Fruit fly (Drosophila melanogaster) whole organism, adult: Measurements from ENCODE around the gene CG4271.

Experiments
- CG1620 ChIP-seq: fragments of 200-800 bp; sonication (Bioruptor generic); optimal IDR thresholded peaks from 2 replicates; lab custom pipeline; 2016; ENCODE audit warnings: missing biosample characterization, missing genetic modification characterization
- CG7101 ChIP-seq: fragments of 200-800 bp; sonication (Bioruptor generic); optimal IDR thresholded peaks from 2 replicates; lab custom pipeline; 2018; ENCODE audit warnings: missing biosample characterization, mild to moderate bottlenecking, missing genetic modification characterization, moderate library complexity

DNA sequence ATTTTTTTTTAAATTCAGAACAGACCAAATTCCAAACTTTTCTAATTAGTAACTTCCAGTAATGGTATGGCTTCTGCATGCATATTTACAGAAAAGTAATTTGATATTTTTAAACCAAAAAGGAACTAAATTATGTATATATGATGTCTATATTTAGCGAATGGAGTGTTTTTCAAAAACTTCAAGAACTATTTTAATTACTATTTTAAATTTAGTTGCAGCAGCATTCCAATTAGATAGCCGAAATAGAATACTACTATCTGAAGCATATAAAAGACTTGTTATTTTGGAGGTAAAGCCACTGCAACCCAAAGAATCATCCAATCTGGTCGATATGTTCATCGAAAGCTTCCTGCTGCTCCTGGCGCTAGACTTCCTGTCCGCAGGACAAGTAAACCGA lies 32.2 kb upstream of the CG4271 start, which contains the start of gene CG17234:
- TF ChIP-seq CG7101 (no peak), CG1620 (no peak)
